Fruit fly (Drosophila melanogaster): ENCODE data around the gene Nrx-IV.
A peak's percentile ranks its signal among the peaks of the same experiment; 100 is the strongest.

Gene Nrx-IV

dm6 chr3L:12115103-12115502 is 31.2 kb upstream of the Nrx-IV start (continued):
- TF ChIP-seq Hr39 (GFP tag; optimal IDR thresholded peaks at IDR 0.05) (peak; percentile 92), lz (GFP tag; optimal IDR thresholded peaks at IDR 0.05) (peak; percentile 91), CG1621 (tag; optimal IDR thresholded peaks at IDR 0.05) (peak; percentile 89), dsx (GFP tag; optimal IDR thresholded peaks at IDR 0.05; ENCODE audit: poor library complexity, severe bottlenecking) (peak; percentile 91), CG11902 (GFP tag; optimal IDR thresholded peaks at IDR 0.05) (peak; percentile 81), CG6792 (GFP tag; optimal IDR thresholded peaks at IDR 0.05) (peak; percentile 91), Sox102F (GFP tag; optimal IDR thresholded peaks at IDR 0.05) (peak; percentile 96), CG3919 (GFP tag; optimal IDR thresholded peaks at IDR 0.05) (peak; percentile 92), Eip93F (GFP tag; optimal IDR thresholded peaks at IDR 0.05) (peak; percentile 90), fkh (GFP tag; optimal IDR thresholded peaks at IDR 0.05) (no peak), CG16779 (tag; optimal IDR thresholded peaks at IDR 0.05) (peak; percentile 72), CG31627 (GFP tag; optimal IDR thresholded peaks at IDR 0.05) (peak; percentile 93), Met (GFP tag; optimal IDR thresholded peaks at IDR 0.05) (peak; percentile 95), eg (GFP tag; IDR thresholded peaks at IDR 0.05) (peak; percentile 75), ss (GFP tag; optimal IDR thresholded peaks at IDR 0.05) (peak; percentile 89 to 90)

- TF ChIP-seq Eip93F (GFP tag; optimal IDR thresholded peaks at IDR 0.05): no peak
- TF ChIP-seq topi (GFP tag; optimal IDR thresholded peaks at IDR 0.05): peak; percentile 8
- peak; percentile 22 for TF ChIP-seq cyc (GFP tag; optimal IDR thresholded peaks at IDR 0.05)
- TF ChIP-seq Sox102F (GFP tag; optimal IDR thresholded peaks at IDR 0.05): no peak
- TF ChIP-seq acj6 (GFP tag; optimal IDR thresholded peaks at IDR 0.05): no peak
- peak; percentile 24 for TF ChIP-seq lz (GFP tag; optimal IDR thresholded peaks at IDR 0.05)
- TF ChIP-seq Eip78C (GFP tag): peak; percentile 21
- peak; percentile 70 for TF ChIP-seq fkh (GFP tag; optimal IDR thresholded peaks at IDR 0.05)
- TF ChIP-seq CG3032 (tag; optimal IDR thresholded peaks at IDR 0.05): peak; percentile 12
- no peak for TF ChIP-seq Hr4 (GFP tag; optimal IDR thresholded peaks at IDR 0.05)
- no peak for TF ChIP-seq Lpt (GFP tag; optimal IDR thresholded peaks at IDR 0.05)
- no peak for TF ChIP-seq Met (GFP tag; optimal IDR thresholded peaks at IDR 0.05)
Observed at dm6 chr3L:12115966-12116735, 30.2 kb upstream of the Nrx-IV start, which contains the start of gene vers. TSS of gene vers (plus strand) at chr3L:12116101.

- peak; percentile 46 for TF ChIP-seq Eip78C (GFP tag)
- peak; percentile 17 for TF ChIP-seq esn (GFP tag; optimal IDR thresholded peaks at IDR 0.05)
- no peak for TF ChIP-seq Sox102F (GFP tag; optimal IDR thresholded peaks at IDR 0.05)
- no peak for TF ChIP-seq Eip93F (GFP tag; optimal IDR thresholded peaks at IDR 0.05)
- peak; percentile 26 for TF ChIP-seq fkh (GFP tag; optimal IDR thresholded peaks at IDR 0.05)
Observed at dm6 chr3L:12118156-12118555, 28.2 kb upstream of the Nrx-IV start, which contains the start of gene ssp. TSS of gene ssp (plus strand) at chr3L:12118257.

DNA sequence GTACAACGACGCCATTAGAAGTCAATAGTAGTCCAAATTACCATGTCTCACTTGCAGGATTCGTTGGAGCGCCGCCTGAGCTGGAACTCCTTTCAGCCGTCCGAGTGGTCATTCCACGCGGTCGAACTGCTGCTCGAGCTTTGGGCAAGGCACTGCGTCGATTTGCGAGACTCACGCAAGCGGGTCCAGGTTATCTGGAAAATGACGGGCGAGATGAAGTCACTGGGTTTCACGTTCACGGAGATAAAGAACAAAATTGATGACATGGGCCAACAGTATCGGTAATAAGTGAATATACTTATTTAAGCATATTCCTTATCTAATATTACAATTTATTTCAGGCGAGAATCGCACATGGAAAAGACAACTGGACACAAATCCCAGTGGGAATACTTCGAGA is 27.7 kb upstream of the Nrx-IV start:
- TF ChIP-seq svp (GFP tag) (peak; percentile 97), CG3919 (GFP tag; optimal IDR thresholded peaks at IDR 0.05) (no peak), CG15336 (GFP tag; IDR thresholded peaks at IDR 0.05) (no peak)

DNA sequence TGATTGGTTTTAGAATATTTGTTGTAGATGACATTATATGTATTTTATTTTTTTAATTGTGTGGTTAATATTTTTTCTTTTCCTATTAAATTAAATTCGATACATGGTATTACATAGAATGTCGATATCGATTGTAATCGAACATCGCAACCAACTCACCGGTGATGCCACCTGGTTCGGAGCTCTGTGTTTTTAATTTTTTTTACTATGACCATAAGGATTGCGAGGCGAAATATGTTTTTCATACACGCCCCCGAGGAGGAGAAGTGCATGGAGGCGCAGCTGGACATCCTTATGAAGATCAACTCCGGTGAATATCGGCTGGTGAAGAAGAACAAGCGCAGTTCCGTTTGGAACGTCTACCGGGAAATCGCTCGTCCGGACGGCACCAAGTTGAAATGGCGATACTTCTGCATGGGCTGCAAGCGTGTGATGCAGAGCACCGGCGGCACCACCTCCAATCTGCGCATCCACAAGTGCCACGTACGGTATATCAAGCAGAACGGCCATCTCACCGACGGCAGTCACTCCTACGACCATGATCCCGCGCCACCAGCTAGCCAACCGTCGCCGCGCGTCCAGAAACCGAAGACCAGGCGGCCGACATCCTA is 26.3 kb upstream of the Nrx-IV start, which contains the start of gene CG11560:
TSS of gene CG11560 (plus strand) at position 145 of the 611 bp plus-strand sequence.
- TF ChIP-seq OdsH (GFP tag; optimal IDR thresholded peaks at IDR 0.05): no peak
- no peak for TF ChIP-seq fd59A (GFP tag; optimal IDR thresholded peaks at IDR 0.05)
- peak; percentile 20 for TF ChIP-seq Eip78C (GFP tag)
- no peak for TF ChIP-seq CG10631 (GFP tag; optimal IDR thresholded peaks at IDR 0.05)
- no peak for TF ChIP-seq Sox14 (GFP tag; optimal IDR thresholded peaks at IDR 0.05)
- no peak for TF ChIP-seq CG3919 (GFP tag; optimal IDR thresholded peaks at IDR 0.05)
